Fruit fly (Drosophila melanogaster): ENCODE results near the gene Rpt3.
A peak's percentile ranks its signal among the peaks of the same experiment; 100 is the strongest.

Rpt3 gene

dm6 chrX:11124749-11125508 lies at the start of gene Rpt3:
TSS of gene Rpt3 (plus strand) at chrX:11125101.
- TF ChIP-seq sage (GFP tag; optimal IDR thresholded peaks at IDR 0.05) (no peak), foxo (GFP tag; optimal IDR thresholded peaks at IDR 0.05) (peak in 1 of 2 experiments; percentile 24)

- no peak for TF ChIP-seq dsf (GFP tag; optimal IDR thresholded peaks at IDR 0.05; ENCODE audit: borderline replicate concordance)
- TF ChIP-seq HLH106 (tag; optimal IDR thresholded peaks at IDR 0.05) = peak; percentile 18
- peak; percentile 3 for TF ChIP-seq dmrt93B (GFP tag; optimal IDR thresholded peaks at IDR 0.05)
- peak; percentile 5 for TF ChIP-seq h (GFP tag; optimal IDR thresholded peaks at IDR 0.05)
- TF ChIP-seq Dif (GFP tag; optimal IDR thresholded peaks at IDR 0.05; ENCODE audit: partially characterized antibody) = no peak
- no peak for TF ChIP-seq woc (GFP tag; optimal IDR thresholded peaks at IDR 0.05)
- peak in 1 of 2 experiments; percentile 23 for TF ChIP-seq foxo (GFP tag; optimal IDR thresholded peaks at IDR 0.05)
- no peak for TF ChIP-seq CG32264 (GFP tag; optimal IDR thresholded peaks at IDR 0.05)
Measured at dm6 chrX:11081242-11081641, 43.7 kb upstream of the Rpt3 start.

DNA sequence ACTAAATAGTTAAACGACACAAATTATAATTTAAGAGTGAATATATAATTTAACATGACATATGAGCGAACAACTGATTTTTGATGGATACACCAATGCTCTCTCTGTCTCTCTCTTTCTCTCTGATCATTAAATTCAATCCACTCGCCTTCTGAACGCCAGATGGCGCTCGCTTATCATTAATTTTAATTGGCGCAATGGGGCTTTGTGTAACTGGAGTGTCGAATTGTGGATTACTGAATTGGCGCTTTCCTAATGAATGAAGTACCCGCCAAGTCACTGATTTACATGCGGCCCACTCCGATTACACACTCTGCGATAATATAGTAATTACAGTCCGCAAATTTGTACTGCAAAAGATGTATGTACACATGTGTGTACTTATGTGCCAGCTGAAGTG lies 43.1 kb upstream of the Rpt3 start:
- TF ChIP-seq h (GFP tag; optimal IDR thresholded peaks at IDR 0.05) (no peak), brk (GFP tag; optimal IDR thresholded peaks at IDR 0.05) (no peak), ey (GFP tag; optimal IDR thresholded peaks at IDR 0.05) (no peak), Abd-B (GFP tag; optimal IDR thresholded peaks at IDR 0.05) (no peak), OdsH (GFP tag; optimal IDR thresholded peaks at IDR 0.05) (no peak), fru (GFP tag; optimal IDR thresholded peaks at IDR 0.05) (no peak), Vsx2 (GFP tag; optimal IDR thresholded peaks at IDR 0.05; ENCODE audit: partially characterized antibody) (no peak), foxo (GFP tag; optimal IDR thresholded peaks at IDR 0.05) (no peak), Hnf4 (GFP tag; optimal IDR thresholded peaks at IDR 0.05) (no peak), Jra (GFP tag; optimal IDR thresholded peaks at IDR 0.05) (no peak), woc (GFP tag; optimal IDR thresholded peaks at IDR 0.05) (no peak), Dfd (GFP tag; optimal IDR thresholded peaks at IDR 0.05) (no peak)

DNA sequence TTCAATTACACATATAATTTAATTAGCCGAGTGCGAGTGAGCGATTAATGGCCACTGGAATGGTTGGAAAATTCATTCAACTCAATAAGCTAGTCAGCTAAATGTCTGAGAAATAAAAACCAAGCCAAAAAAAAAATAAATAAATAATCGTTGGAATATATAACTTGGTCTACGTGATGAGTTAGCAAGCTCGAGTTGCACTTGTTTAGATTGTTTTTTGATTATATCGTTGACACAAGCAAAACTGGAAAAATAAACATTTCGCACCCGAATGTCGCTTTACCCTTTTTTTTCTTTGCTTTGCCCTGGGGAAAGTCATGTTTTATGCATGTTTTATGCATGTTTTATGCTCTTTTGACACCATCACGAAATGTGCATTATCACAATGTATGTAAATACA lies 41.9 kb upstream of the Rpt3 start:
- TF ChIP-seq dl (GFP tag; optimal IDR thresholded peaks at IDR 0.05; ENCODE audit: insufficient read depth in 1 of 2, partially characterized antibody in 2 of 2) (no peak), Rel (GFP tag; optimal IDR thresholded peaks at IDR 0.05) (no peak), Rel (tag; optimal IDR thresholded peaks at IDR 0.05) (no peak), fru (GFP tag; optimal IDR thresholded peaks at IDR 0.05) (no peak), sv (GFP tag; optimal IDR thresholded peaks at IDR 0.05) (no peak), psq (GFP tag; optimal IDR thresholded peaks at IDR 0.05) (no peak), pan (optimal IDR thresholded peaks at IDR 0.05) (no peak), Sp1 (GFP tag; optimal IDR thresholded peaks at IDR 0.05) (no peak), tai (GFP tag; optimal IDR thresholded peaks at IDR 0.05) (no peak), brk (GFP tag; optimal IDR thresholded peaks at IDR 0.05) (no peak), dmrt93B (GFP tag; optimal IDR thresholded peaks at IDR 0.05) (no peak), sage (GFP tag; optimal IDR thresholded peaks at IDR 0.05) (no peak), CG9705 (GFP tag; optimal IDR thresholded peaks at IDR 0.05) (no peak), ey (GFP tag; optimal IDR thresholded peaks at IDR 0.05) (no peak), Dfd (GFP tag; optimal IDR thresholded peaks at IDR 0.05) (no peak), foxo (GFP tag; optimal IDR thresholded peaks at IDR 0.05) (no peak), N (GFP tag; optimal IDR thresholded peaks at IDR 0.05) (no peak), dsf (GFP tag; optimal IDR thresholded peaks at IDR 0.05; ENCODE audit: borderline replicate concordance) (no peak), lola (GFP tag; optimal IDR thresholded peaks at IDR 0.05) (no peak)

DNA sequence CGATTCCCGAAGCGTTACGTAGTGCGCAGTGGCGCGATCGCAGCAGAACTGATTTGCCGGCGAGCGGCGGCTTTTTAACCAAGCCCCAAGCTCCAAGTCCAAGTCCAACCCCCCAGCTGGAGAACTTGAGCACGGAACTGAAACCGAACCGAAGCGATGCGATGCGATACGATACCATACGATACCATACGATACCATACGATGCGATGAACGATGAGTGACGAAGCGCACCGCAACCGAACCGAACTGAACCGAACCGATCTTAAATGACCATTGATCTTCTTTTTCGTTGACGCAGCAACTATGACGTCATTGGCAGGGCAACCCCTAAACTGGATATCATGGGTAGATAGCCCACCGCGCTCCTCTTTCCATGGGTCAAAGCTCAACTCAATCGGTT lies 38.7 kb upstream of the Rpt3 start, which contains the start of gene sev:
Gene sev, minus strand, starts transcription at position 50 of the 400 bp plus-strand sequence.
- TF ChIP-seq sage (GFP tag; optimal IDR thresholded peaks at IDR 0.05) (no peak), foxo (GFP tag; optimal IDR thresholded peaks at IDR 0.05) (no peak), Dfd (GFP tag; optimal IDR thresholded peaks at IDR 0.05) (no peak), dl (GFP tag; optimal IDR thresholded peaks at IDR 0.05; ENCODE audit: insufficient read depth in 1 of 2, partially characterized antibody in 2 of 2) (no peak), N (GFP tag; optimal IDR thresholded peaks at IDR 0.05) (no peak), psq (GFP tag; optimal IDR thresholded peaks at IDR 0.05) (no peak), woc (GFP tag; optimal IDR thresholded peaks at IDR 0.05) (no peak), sv (GFP tag; optimal IDR thresholded peaks at IDR 0.05) (no peak), Myc (optimal IDR thresholded peaks at IDR 0.05) (no peak), Rel (GFP tag; optimal IDR thresholded peaks at IDR 0.05) (no peak), Rel (tag; optimal IDR thresholded peaks at IDR 0.05) (no peak), Vsx2 (GFP tag; optimal IDR thresholded peaks at IDR 0.05; ENCODE audit: partially characterized antibody) (no peak), usp (GFP tag; optimal IDR thresholded peaks at IDR 0.05) (no peak), pan (optimal IDR thresholded peaks at IDR 0.05) (no peak)
